Worm (Caenorhabditis elegans) whole organism, L4 larva: ENCODE data around the gene ZK1098.3.

Experiments used
- Y5F2A.4 ChIP-seq: fragments of 200-800 bp; sonication (Bioruptor generic); optimal IDR thresholded peaks from 2 replicates; lab custom pipeline; 2018; ENCODE audit warnings: mild to moderate bottlenecking, missing genetic modification characterization, missing compliant biosample characterization
- ama-1 ChIP-seq: fragments of 150-350 bp; optimal IDR thresholded peaks from 2 replicates; lab custom pipeline; 2014; ENCODE audit warnings: inconsistent platforms, mixed read lengths
- daf-8 ChIP-seq: fragments of 200-800 bp; sonication (Bioruptor generic); IDR thresholded peaks from 2 replicates; pipeline ENCODE4 v1.3.6; 2022; ENCODE audit warnings: missing genetic modification characterization, missing compliant biosample characterization
- dpl-1 ChIP-seq: fragments of 150-350 bp; optimal IDR thresholded peaks from 2 replicates; lab custom pipeline; 2014; ENCODE audit warnings: missing biosample characterization, missing genetic modification reagents, missing genetic modification characterization
- fos-1 ChIP-seq: fragments of 150-350 bp; optimal IDR thresholded peaks from 2 replicates; lab custom pipeline; 2014; ENCODE audit warnings: missing biosample characterization, missing genetic modification characterization
- nhr-11 ChIP-seq: fragments of 150-350 bp; optimal IDR thresholded peaks from 2 replicates; lab custom pipeline; 2014; ENCODE audit warnings: missing biosample characterization, missing genetic modification characterization
- nhr-76 ChIP-seq: fragments of 150-350 bp; optimal IDR thresholded peaks from 2 replicates; lab custom pipeline; 2014; ENCODE audit warnings: missing biosample characterization, missing genetic modification characterization
- skn-1 ChIP-seq: fragments of 150-350 bp; optimal IDR thresholded peaks from 2 replicates; lab custom pipeline; 2014; ENCODE audit warnings: missing biosample characterization, missing genetic modification characterization
- zip-11 ChIP-seq: fragments of 200-800 bp; sonication (Bioruptor generic); IDR thresholded peaks from 2 replicates; pipeline ENCODE4 v1.3.6; 2022; ENCODE audit warnings: missing genetic modification characterization, missing compliant biosample characterization

DNA sequence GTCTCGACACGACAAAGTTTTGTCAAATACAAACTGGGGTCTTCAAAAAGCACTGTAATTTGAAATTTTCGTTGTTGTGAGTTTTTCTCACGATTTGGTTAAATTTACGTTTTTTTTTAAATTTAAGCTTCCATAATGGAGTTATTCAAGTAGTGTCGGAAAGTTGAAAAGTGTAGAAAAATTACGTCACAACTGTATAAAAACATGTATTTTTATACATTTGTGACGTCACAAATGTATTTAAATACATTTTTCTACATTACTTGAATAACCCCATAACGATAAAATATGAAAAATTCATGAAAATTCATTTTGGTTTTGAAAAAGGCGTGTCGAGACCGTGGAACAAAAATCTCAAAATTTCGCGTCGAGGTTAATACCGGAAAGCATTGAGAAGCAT, 41.1 kb downstream of the ZK1098.3 start:
- TF ChIP-seq nhr-11 (tag; lab: Kevin White, UChicago) (no peak), daf-8 (GFP tag; lab: Robert Waterston, UW) (no peak), skn-1 (tag; lab: Kevin White, UChicago) (no peak), dpl-1 (GFP tag; lab: Kevin White, UChicago) (no peak), zip-11 (no peak), Y5F2A.4 (no peak), fos-1 (tag; lab: Kevin White, UChicago) (no peak), nhr-76 (tag; lab: Kevin White, UChicago) (no peak), ama-1 (lab: Kevin White, UChicago) (no peak)
